Worm (Caenorhabditis elegans) whole organism, L4 larva: Measurements from ENCODE around the gene srab-3.

Source experiments
- ceh-62 ChIP-seq: sonication (generic microtip); optimal IDR thresholded peaks from 2 replicates; lab custom pipeline; 2017; ENCODE audit warnings: missing biosample characterization, missing genetic modification characterization
- lin-15B ChIP-seq: fragments of 150-350 bp; sonication (generic microtip); optimal IDR thresholded peaks from 3 replicates; lab custom pipeline; 2014; ENCODE audit warnings: missing biosample characterization, missing genetic modification characterization

DNA sequence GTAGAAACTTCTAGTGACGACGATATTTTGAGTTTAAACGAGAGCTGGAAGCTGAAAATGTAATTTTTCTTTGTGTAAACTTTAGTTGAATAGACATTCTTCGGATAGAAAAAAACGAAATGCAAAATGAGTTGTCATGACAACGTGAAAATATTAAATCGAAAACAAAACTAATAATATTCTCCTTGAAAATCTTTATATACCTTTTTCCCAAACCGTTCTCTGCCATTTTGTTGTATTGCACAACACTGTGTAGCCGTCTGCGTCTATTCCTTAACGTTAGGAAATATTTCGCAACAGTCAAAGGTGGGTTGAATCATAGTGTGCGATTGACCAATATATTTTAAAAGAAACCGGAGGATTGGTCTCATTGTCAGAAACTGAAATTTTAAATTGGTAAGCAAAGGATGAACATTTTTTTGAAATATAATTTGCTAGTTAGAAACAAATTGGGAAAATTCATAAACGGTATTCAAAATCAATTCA, 26.8 kb downstream of the srab-3 start, which contains the start of gene Y58A7A.3:
- TF ChIP-seq lin-15B (tag; lab: Kevin White, UChicago): no peak
- no peak for TF ChIP-seq ceh-62 (tag; lab: Kevin White, UChicago)
